Worm (Caenorhabditis elegans): Measurements from ENCODE around the gene W02F12.2.
A peak's percentile ranks its signal among the peaks of the same experiment; 100 is the strongest.

The W02F12.2 gene

DNA sequence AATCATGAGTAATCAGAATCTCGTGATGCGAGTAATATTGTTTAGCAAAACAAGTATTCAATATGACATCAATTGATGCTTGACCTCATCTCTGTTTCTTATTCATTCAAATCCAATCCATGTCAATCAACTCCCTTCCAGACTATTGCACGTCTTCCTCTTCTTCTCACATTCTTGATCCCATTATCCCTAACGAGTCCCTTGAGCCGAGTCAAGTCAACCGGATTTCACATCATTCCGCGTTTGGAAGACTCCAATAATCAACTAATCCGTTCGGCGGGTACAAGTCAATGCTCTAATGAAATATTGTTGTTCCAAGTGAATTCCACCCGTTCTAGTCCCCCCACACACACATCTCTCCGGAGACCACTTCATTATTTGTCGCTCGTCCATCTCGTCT is 28.8 kb upstream of the W02F12.2 start:
- TF ChIP-seq unc-39 (tag; optimal IDR thresholded peaks at IDR 0.05), result no peak
- no peak for TF ChIP-seq lin-13 (GFP tag; optimal IDR thresholded peaks at IDR 0.05)
- TF ChIP-seq sma-9 (GFP tag; optimal IDR thresholded peaks at IDR 0.05), result peak; percentile 1
- no peak for TF ChIP-seq sma-9 (tag; optimal IDR thresholded peaks at IDR 0.05)
- peak; percentile 11 for TF ChIP-seq mab-5 (tag; optimal IDR thresholded peaks at IDR 0.05)

DNA sequence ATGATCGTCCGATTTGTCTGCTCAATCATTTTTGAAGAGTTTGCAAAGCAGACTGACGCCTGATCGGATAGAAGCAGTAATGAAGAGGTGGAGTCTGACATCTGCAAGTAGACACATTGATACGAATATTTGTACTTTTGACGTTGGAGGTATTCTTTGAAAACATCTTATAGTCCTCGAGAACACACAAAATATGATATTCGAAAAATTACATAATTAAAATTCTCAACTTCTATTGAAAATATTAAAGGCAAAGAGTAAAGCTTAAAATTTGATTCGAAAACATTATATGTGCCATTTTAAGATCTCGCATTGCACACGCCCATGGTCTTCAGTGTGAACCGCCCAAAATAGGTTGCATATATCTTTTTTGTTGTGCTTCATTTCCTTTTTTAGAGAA is 24.9 kb upstream of the W02F12.2 start, which contains the start of gene ZC487.2:
ZC487.2 (minus strand) TSS at position 101 of the 400 bp plus-strand sequence.
- TF ChIP-seq fos-1 (tag; optimal IDR thresholded peaks at IDR 0.05) (no peak), gmeb-1 (tag; optimal IDR thresholded peaks at IDR 0.05) (no peak), ZK546.5 (tag; optimal IDR thresholded peaks at IDR 0.05) (no peak), unc-55 (GFP tag; optimal IDR thresholded peaks at IDR 0.05) (no peak), nhr-77 (tag; optimal IDR thresholded peaks at IDR 0.05) (no peak), ceh-16 (tag; optimal IDR thresholded peaks at IDR 0.05) (no peak), ama-1 (optimal IDR thresholded peaks at IDR 0.05) (no peak), nhr-23 (tag; optimal IDR thresholded peaks at IDR 0.05) (no peak), nhr-11 (tag; optimal IDR thresholded peaks at IDR 0.05) (no peak), nhr-21 (tag; optimal IDR thresholded peaks at IDR 0.05) (no peak), nhr-129 (tag; optimal IDR thresholded peaks at IDR 0.05) (no peak), Y55F3AM.14 (GFP tag; optimal IDR thresholded peaks at IDR 0.05) (no peak), crh-2 (tag; optimal IDR thresholded peaks at IDR 0.05) (no peak), ztf-11 (tag; optimal IDR thresholded peaks at IDR 0.05) (no peak), unc-39 (tag; optimal IDR thresholded peaks at IDR 0.05) (no peak), nhr-25 (tag; optimal IDR thresholded peaks at IDR 0.05) (no peak), nhr-237 (tag; optimal IDR thresholded peaks at IDR 0.05) (no peak), sem-4 (tag; optimal IDR thresholded peaks at IDR 0.05) (no peak), elt-1 (tag; optimal IDR thresholded peaks at IDR 0.05) (no peak)

DNA sequence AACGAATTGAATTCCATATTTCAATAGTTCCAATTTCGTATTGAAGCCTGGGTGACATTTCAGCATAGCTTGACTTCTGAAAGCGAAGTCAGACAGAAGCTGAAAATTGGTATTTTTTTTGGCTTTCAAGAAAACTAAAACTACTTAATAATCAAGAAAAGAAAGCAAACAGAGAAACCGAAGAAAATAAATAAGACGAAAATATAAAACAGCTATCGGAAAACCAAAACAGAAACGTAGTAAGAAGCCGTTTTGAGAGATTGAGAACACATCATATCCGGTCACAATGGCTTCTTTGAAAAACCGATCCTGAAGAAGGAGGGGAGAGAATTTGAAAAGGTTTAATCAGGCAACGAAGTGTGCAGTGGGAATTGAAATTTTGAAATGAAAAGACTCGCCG is 20.8 kb upstream of the W02F12.2 start, which contains the start of gene srg-30:
srg-30 (minus strand) TSS at position 101 of the 400 bp plus-strand sequence.
- TF ChIP-seq skn-1 (tag; optimal IDR thresholded peaks at IDR 0.05), result no peak
- no peak for TF ChIP-seq lin-39 (tag; optimal IDR thresholded peaks at IDR 0.05)
- TF ChIP-seq blmp-1 (tag; optimal IDR thresholded peaks at IDR 0.05; ENCODE audit: insufficient read depth), result no peak
- no peak for TF ChIP-seq nhr-25 (tag; optimal IDR thresholded peaks at IDR 0.05)
- no peak for TF ChIP-seq nhr-11 (tag; optimal IDR thresholded peaks at IDR 0.05)
- TF ChIP-seq mbf-1 (tag; optimal IDR thresholded peaks at IDR 0.05), result no peak
- no peak for TF ChIP-seq unc-39 (tag; optimal IDR thresholded peaks at IDR 0.05)

DNA sequence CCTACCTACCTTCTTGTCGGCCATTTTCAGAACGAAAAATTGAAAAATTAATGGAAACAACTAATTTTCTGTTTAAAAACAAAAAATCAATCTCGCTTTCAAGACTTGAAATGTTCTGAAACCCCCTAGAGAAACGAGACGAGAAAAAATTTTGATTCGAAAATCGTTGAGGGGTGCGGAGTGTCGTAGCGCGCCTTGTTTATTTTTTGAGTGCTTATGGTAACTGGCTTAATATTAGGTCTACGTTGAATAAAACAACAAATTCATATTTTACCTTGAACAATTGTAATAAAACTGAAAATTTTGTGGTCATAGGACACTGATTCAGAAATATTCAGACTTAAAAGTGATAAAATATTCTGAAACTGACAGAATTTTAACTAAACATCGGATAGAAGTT is 13.0 kb upstream of the W02F12.2 start, which contains the start of gene sna-1:
sna-1 (minus strand) TSS at position 218 of the 400 bp plus-strand sequence.
- TF ChIP-seq ztf-4 (tag; optimal IDR thresholded peaks at IDR 0.05) (no peak), blmp-1 (tag; optimal IDR thresholded peaks at IDR 0.05; ENCODE audit: insufficient read depth) (no peak), ama-1 (optimal IDR thresholded peaks at IDR 0.05) (peak; percentile 36), unc-55 (GFP tag; optimal IDR thresholded peaks at IDR 0.05) (peak; percentile 28)

DNA sequence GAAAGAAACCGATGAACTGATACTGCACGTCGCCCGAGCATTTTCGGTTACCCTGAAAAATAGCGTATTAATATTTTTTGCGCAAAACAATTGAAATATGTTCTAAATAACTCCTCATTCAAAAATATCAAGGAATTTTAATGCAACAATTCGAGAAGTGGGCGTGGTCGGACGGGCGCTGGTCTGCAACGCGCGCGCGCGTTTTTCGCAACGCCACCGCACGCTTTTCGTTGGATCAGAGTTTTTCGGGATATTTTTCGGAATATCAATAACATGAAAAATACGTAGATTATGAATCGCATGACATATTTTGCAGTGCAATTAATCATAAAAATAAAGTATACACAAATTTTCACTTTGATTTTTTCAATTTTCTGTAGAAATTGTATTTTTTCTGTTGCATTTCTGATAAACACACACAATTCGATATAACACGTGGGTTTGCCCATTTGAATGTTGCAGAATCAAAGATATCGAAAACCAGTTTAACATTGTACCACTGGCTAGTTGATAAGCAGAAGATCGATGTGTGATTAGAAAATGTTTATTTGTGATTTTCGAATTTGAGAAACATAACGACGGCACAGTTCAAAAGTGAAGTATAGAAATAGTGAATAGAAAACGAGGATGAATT is 11.7 kb upstream of the W02F12.2 start, which contains the start of gene dlst-1:
dlst-1 (minus strand) TSS at position 52 of the 634 bp plus-strand sequence.
- TF ChIP-seq nhr-21 (tag; optimal IDR thresholded peaks at IDR 0.05) (peak; percentile 8), nhr-25 (tag; optimal IDR thresholded peaks at IDR 0.05) (peak; percentile 45), nhr-129 (tag; optimal IDR thresholded peaks at IDR 0.05) (peak; percentile 47), lin-39 (tag; optimal IDR thresholded peaks at IDR 0.05) (no peak), mab-5 (tag; optimal IDR thresholded peaks at IDR 0.05) (no peak), C34F6.9 (tag; optimal IDR thresholded peaks at IDR 0.05) (peak; percentile 29), mdl-1 (tag; optimal IDR thresholded peaks at IDR 0.05) (no peak), lin-13 (GFP tag; optimal IDR thresholded peaks at IDR 0.05) (no peak), peb-1 (tag; optimal IDR thresholded peaks at IDR 0.05) (no peak), gmeb-1 (tag; optimal IDR thresholded peaks at IDR 0.05) (peak; percentile 43), zag-1 (tag; optimal IDR thresholded peaks at IDR 0.05) (no peak), aly-2 (tag; optimal IDR thresholded peaks at IDR 0.05) (no peak), nhr-12 (tag; optimal IDR thresholded peaks at IDR 0.05) (no peak), sma-9 (GFP tag; optimal IDR thresholded peaks at IDR 0.05) (no peak), sma-9 (tag; optimal IDR thresholded peaks at IDR 0.05) (no peak), sma-3 (GFP tag; optimal IDR thresholded peaks at IDR 0.05) (peak; percentile 66), nhr-11 (tag; optimal IDR thresholded peaks at IDR 0.05) (no peak), lin-11 (tag; optimal IDR thresholded peaks at IDR 0.05) (peak; percentile 25), skn-1 (tag; optimal IDR thresholded peaks at IDR 0.05) (no peak), unc-39 (tag; optimal IDR thresholded peaks at IDR 0.05) (no peak), lsy-2 (tag; optimal IDR thresholded peaks at IDR 0.05) (peak; percentile 21 to 45), F13H6.1 (tag; optimal IDR thresholded peaks at IDR 0.05) (peak; percentile 40), elt-3 (tag; optimal IDR thresholded peaks at IDR 0.05) (no peak), nhr-10 (tag; optimal IDR thresholded peaks at IDR 0.05) (no peak), Y55F3AM.14 (GFP tag; optimal IDR thresholded peaks at IDR 0.05) (no peak), egl-27 (tag; optimal IDR thresholded peaks at IDR 0.05) (no peak)
